Fruit fly (Drosophila melanogaster): ENCODE results near the gene CG5808.

dm6 chr3R:24807321-24807720 lies 9.5 kb downstream of the CG5808 start, which contains the start of gene CG6980:
- TF ChIP-seq CG12768 (GFP tag; optimal IDR thresholded peaks at IDR 0.05) = no peak
- TF ChIP-seq CG11617 (GFP tag; optimal IDR thresholded peaks at IDR 0.05) = no peak
- no peak for TF ChIP-seq ovo (GFP tag; optimal IDR thresholded peaks at IDR 0.05)
- no peak for TF ChIP-seq kay (GFP tag; ENCODE audit: borderline replicate concordance)
- TF ChIP-seq CG14711 (tag; optimal IDR thresholded peaks at IDR 0.05) = no peak
- TF ChIP-seq toe (GFP tag; optimal IDR thresholded peaks at IDR 0.05) = no peak
- TF ChIP-seq CG7101 (tag; optimal IDR thresholded peaks at IDR 0.05) = no peak
- no peak for TF ChIP-seq CG7045 (GFP tag; optimal IDR thresholded peaks at IDR 0.05)
- TF ChIP-seq CG5204 (GFP tag; optimal IDR thresholded peaks at IDR 0.05) = no peak
- TF ChIP-seq cnc (optimal IDR thresholded peaks at IDR 0.05) = no peak
- no peak for TF ChIP-seq pad (GFP tag; optimal IDR thresholded peaks at IDR 0.05)
- no peak for TF ChIP-seq CG33017 (tag; optimal IDR thresholded peaks at IDR 0.05)
- TF ChIP-seq Crg-1 (GFP tag; optimal IDR thresholded peaks at IDR 0.05) = no peak
- no peak for TF ChIP-seq cic (GFP tag; optimal IDR thresholded peaks at IDR 0.05)
